Worm (Caenorhabditis elegans): ENCODE results near the gene sup-1.

DNA sequence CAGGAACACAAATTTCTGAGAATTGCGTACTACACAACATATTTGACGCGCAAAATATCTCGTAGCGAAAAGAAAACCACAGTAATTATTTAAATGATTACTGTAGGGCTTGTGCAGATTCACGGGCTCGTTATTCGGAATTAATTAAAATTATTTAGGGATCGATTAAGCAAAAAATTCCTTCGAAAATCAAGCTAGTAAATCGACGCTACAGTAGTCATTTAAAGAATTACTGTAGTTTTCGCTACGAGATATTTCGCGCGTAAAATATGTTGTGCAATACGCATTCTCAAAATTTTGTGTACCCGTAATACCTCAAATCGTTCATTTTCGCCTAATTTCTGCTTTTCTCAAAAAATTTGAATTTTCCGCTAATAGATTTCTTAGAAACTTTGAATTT lies 13.4 kb upstream of the sup-1 start:
- TF ChIP-seq nhr-28 (tag; optimal IDR thresholded peaks at IDR 0.05): no peak
- TF ChIP-seq aly-2 (tag; optimal IDR thresholded peaks at IDR 0.05): no peak

Measured in whole organism, L1 larva.